Fruit fly (Drosophila melanogaster) whole organism, prepupa: ENCODE data around the gene CG2652.

Source experiments
- Blimp-1 ChIP-seq: fragments of 200-800 bp; sonication (Bioruptor generic); optimal IDR thresholded peaks from 3 replicates; lab custom pipeline; 2017; ENCODE audit warnings: missing biosample characterization, missing genetic modification characterization, mild to moderate bottlenecking, moderate library complexity, missing genetic modification reagents
- CG10669 ChIP-seq: fragments of 200-800 bp; sonication (Bioruptor generic); optimal IDR thresholded peaks from 3 replicates; lab custom pipeline; 2018; ENCODE audit warnings: missing biosample characterization, mild to moderate bottlenecking, missing genetic modification characterization, moderate library complexity
- CG11294 ChIP-seq: fragments of 200-800 bp; sonication (Bioruptor generic); IDR thresholded peaks from 2 replicates; pipeline ENCODE4 v1.3.6; 2022; ENCODE audit warnings: missing biosample characterization, missing genetic modification characterization
- CG11762 ChIP-seq: fragments of 200-800 bp; sonication (Bioruptor generic); optimal IDR thresholded peaks from 3 replicates; lab custom pipeline; 2016; ENCODE audit warnings: missing biosample characterization, missing genetic modification characterization; ENCODE audit not compliant: insufficient read depth
- CG15336 ChIP-seq: fragments of 200-800 bp; sonication (Bioruptor generic); IDR thresholded peaks from 2 replicates; pipeline ENCODE4 v1.3.6; 2022; ENCODE audit warnings: missing biosample characterization, missing genetic modification characterization
- CG1621 ChIP-seq: fragments of 200-800 bp; sonication (Bioruptor generic); optimal IDR thresholded peaks from 3 replicates; lab custom pipeline; 2018; ENCODE audit warnings: missing biosample characterization, mild to moderate bottlenecking, missing genetic modification characterization
- CG3032 ChIP-seq: fragments of 200-800 bp; optimal IDR thresholded peaks from 2 replicates; lab custom pipeline; 2019; ENCODE audit warnings: missing biosample characterization, mild to moderate bottlenecking, missing genetic modification characterization, moderate library complexity
- CG31627 ChIP-seq: fragments of 200-800 bp; sonication (Bioruptor generic); optimal IDR thresholded peaks from 3 replicates; lab custom pipeline; 2016; ENCODE audit warnings: missing biosample characterization, missing genetic modification characterization
- CG34406 ChIP-seq: fragments of 200-800 bp; sonication (Bioruptor generic); optimal IDR thresholded peaks from 3 replicates; lab custom pipeline; 2016; ENCODE audit warnings: missing biosample characterization, missing genetic modification characterization
- CG3919 ChIP-seq: fragments of 200-800 bp; sonication (Bioruptor generic); optimal IDR thresholded peaks from 3 replicates; lab custom pipeline; 2016; ENCODE audit warnings: missing biosample characterization, missing genetic modification characterization
- CG4318 ChIP-seq: fragments of 200-800 bp; sonication (Bioruptor generic); optimal IDR thresholded peaks from 3 replicates; lab custom pipeline; 2017; ENCODE audit warnings: missing biosample characterization, mild to moderate bottlenecking, missing genetic modification characterization
- CG6163 ChIP-seq: fragments of 200-800 bp; sonication (Bioruptor generic); IDR thresholded peaks from 3 replicates; pipeline ENCODE4 v1.3.6; 2022; ENCODE audit warnings: missing biosample characterization, missing genetic modification characterization
- CG6792 ChIP-seq: fragments of 200-800 bp; sonication (Bioruptor generic); optimal IDR thresholded peaks from 3 replicates; lab custom pipeline; 2016; ENCODE audit warnings: missing biosample characterization, missing genetic modification characterization
- CG6808 ChIP-seq: fragments of 200-800 bp; sonication (Bioruptor generic); optimal IDR thresholded peaks from 3 replicates; lab custom pipeline; 2017; ENCODE audit warnings: missing biosample characterization, missing genetic modification characterization, mild to moderate bottlenecking, moderate library complexity, missing genetic modification reagents
- CG6854 ChIP-seq: fragments of 200-800 bp; sonication (Bioruptor generic); optimal IDR thresholded peaks from 2 replicates; lab custom pipeline; 2017; ENCODE audit warnings: missing biosample characterization, mild to moderate bottlenecking, missing genetic modification characterization
- CG7368 ChIP-seq: fragments of 200-800 bp; sonication (Bioruptor generic); optimal IDR thresholded peaks from 3 replicates; lab custom pipeline; 2016; ENCODE audit warnings: missing biosample characterization, missing genetic modification characterization
- CG8119 ChIP-seq: fragments of 200-800 bp; sonication (Bioruptor generic); IDR thresholded peaks from 3 replicates; pipeline ENCODE4 v1.3.6; 2022; ENCODE audit warnings: missing biosample characterization, missing genetic modification characterization
- CG8319 ChIP-seq: fragments of 200-800 bp; sonication (Bioruptor generic); optimal IDR thresholded peaks from 3 replicates; lab custom pipeline; 2016; ENCODE audit warnings: missing biosample characterization, missing genetic modification characterization
- CG9139 ChIP-seq: fragments of 200-800 bp; sonication (Bioruptor generic); optimal IDR thresholded peaks from 3 replicates; lab custom pipeline; 2017; ENCODE audit warnings: missing biosample characterization, mild to moderate bottlenecking, missing genetic modification characterization
- Eip75B ChIP-seq: fragments of 200-800 bp; sonication (Bioruptor generic); optimal IDR thresholded peaks from 3 replicates; lab custom pipeline; 2016; ENCODE audit warnings: missing biosample characterization, missing genetic modification characterization
- Eip93F ChIP-seq: fragments of 200-800 bp; sonication (Bioruptor generic); optimal IDR thresholded peaks from 2 replicates; lab custom pipeline; 2016; ENCODE audit warnings: missing biosample characterization, mild to moderate bottlenecking, missing genetic modification characterization
- Gug ChIP-seq: fragments of 200-800 bp; sonication (Bioruptor generic); IDR thresholded peaks from 2 replicates; pipeline ENCODE4 v1.3.6; 2022; ENCODE audit warnings: missing biosample characterization, missing genetic modification characterization
- Hr39 ChIP-seq: fragments of 200-800 bp; sonication (Bioruptor generic); optimal IDR thresholded peaks from 2 replicates; lab custom pipeline; 2016; ENCODE audit warnings: missing biosample characterization, missing genetic modification characterization
- Hr4 ChIP-seq: fragments of 200-800 bp; sonication (Bioruptor generic); optimal IDR thresholded peaks from 3 replicates; lab custom pipeline; 2016; ENCODE audit warnings: missing biosample characterization, missing genetic modification characterization
- Lpt ChIP-seq: fragments of 200-800 bp; sonication (Bioruptor generic); optimal IDR thresholded peaks from 3 replicates; lab custom pipeline; 2016; ENCODE audit warnings: missing biosample characterization, missing genetic modification characterization
- Met ChIP-seq: fragments of 200-800 bp; sonication (Bioruptor generic); optimal IDR thresholded peaks from 3 replicates; lab custom pipeline; 2016; ENCODE audit warnings: missing biosample characterization, missing genetic modification characterization
- OdsH ChIP-seq: fragments of 200-800 bp; sonication (Bioruptor generic); optimal IDR thresholded peaks from 3 replicates; lab custom pipeline; 2016; ENCODE audit warnings: missing biosample characterization, missing genetic modification characterization
- Sox102F ChIP-seq: fragments of 200-800 bp; sonication (Bioruptor generic); optimal IDR thresholded peaks from 2 replicates; lab custom pipeline; 2016; ENCODE audit warnings: missing biosample characterization, mild to moderate bottlenecking, missing genetic modification characterization
- Sox14 ChIP-seq: fragments of 200-800 bp; sonication (Bioruptor generic); optimal IDR thresholded peaks from 3 replicates; lab custom pipeline; 2016; ENCODE audit warnings: missing biosample characterization, missing genetic modification characterization
- achi ChIP-seq: fragments of 200-800 bp; sonication (Bioruptor generic); optimal IDR thresholded peaks from 3 replicates; lab custom pipeline; 2016; ENCODE audit warnings: missing biosample characterization, missing genetic modification characterization
- acj6 ChIP-seq: fragments of 200-800 bp; sonication (Bioruptor generic); optimal IDR thresholded peaks from 3 replicates; lab custom pipeline; 2016; ENCODE audit warnings: missing biosample characterization, missing genetic modification characterization
- cyc ChIP-seq: fragments of 200-800 bp; sonication (Bioruptor generic); optimal IDR thresholded peaks from 3 replicates; lab custom pipeline; 2016; ENCODE audit warnings: missing biosample characterization, missing genetic modification characterization
- dac ChIP-seq: fragments of 200-800 bp; sonication (Bioruptor generic); optimal IDR thresholded peaks from 2 replicates; lab custom pipeline; 2017; ENCODE audit warnings: missing biosample characterization, mild to moderate bottlenecking, missing genetic modification characterization
- eg ChIP-seq: fragments of 200-800 bp; sonication (Bioruptor generic); IDR thresholded peaks from 3 replicates; pipeline ENCODE4 v1.3.6; 2022; ENCODE audit warnings: missing biosample characterization, missing genetic modification characterization
- esn ChIP-seq: fragments of 200-800 bp; sonication (Bioruptor generic); optimal IDR thresholded peaks from 2 replicates; lab custom pipeline; 2016; ENCODE audit warnings: missing biosample characterization, mild to moderate bottlenecking, missing genetic modification characterization, moderate library complexity
- fd85E ChIP-seq: fragments of 200-800 bp; sonication (Bioruptor generic); optimal IDR thresholded peaks from 3 replicates; lab custom pipeline; 2016; ENCODE audit warnings: missing biosample characterization, missing genetic modification characterization
- fkh ChIP-seq: fragments of 200-800 bp; sonication (Bioruptor generic); optimal IDR thresholded peaks from 3 replicates; lab custom pipeline; 2017; ENCODE audit warnings: missing biosample characterization, mild to moderate bottlenecking, missing genetic modification characterization, moderate library complexity
- lz ChIP-seq: fragments of 200-800 bp; sonication (Bioruptor generic); optimal IDR thresholded peaks from 3 replicates; lab custom pipeline; 2016; ENCODE audit warnings: missing biosample characterization, missing genetic modification characterization
- net ChIP-seq: fragments of 200-800 bp; sonication (Bioruptor generic); optimal IDR thresholded peaks from 3 replicates; lab custom pipeline; 2016; ENCODE audit warnings: missing biosample characterization, missing genetic modification characterization
- salr ChIP-seq, 2 experiments: fragments of 200-800 bp; sonication (Bioruptor generic); optimal IDR thresholded peaks; 3 replicates each; lab custom pipeline; 2016 to 2018; ENCODE audit warnings: missing biosample characterization in 2 of 2, missing genetic modification characterization in 2 of 2, mild to moderate bottlenecking in 1 of 2
- spab ChIP-seq: fragments of 200-800 bp; sonication (Bioruptor generic); optimal IDR thresholded peaks from 2 replicates; lab custom pipeline; 2017; ENCODE audit warnings: missing biosample characterization, mild to moderate bottlenecking, missing genetic modification characterization, missing genetic modification reagents
- ss ChIP-seq, 2 experiments: fragments of 200-800 bp; sonication (Bioruptor generic); optimal IDR thresholded peaks; 2 replicates in 1 of 2; 3 replicates in 1 of 2; lab custom pipeline; 2017 to 2018; ENCODE audit warnings: mild to moderate bottlenecking in 2 of 2, missing biosample characterization in 2 of 2, missing genetic modification characterization in 2 of 2, moderate library complexity in 1 of 2
- svp ChIP-seq: fragments of 200-800 bp; sonication (Bioruptor generic); peaks from one replicate; lab custom pipeline; 2016; ENCODE audit warnings: missing biosample characterization, missing genetic modification characterization

Gene CG2652

dm6 chrX:2636825-2637535, 45.8 kb downstream of the CG2652 start:
- TF ChIP-seq Hr4 (no peak), CG34406 (no peak), CG9139 (no peak), Eip93F (no peak), acj6 (no peak), CG6808 (no peak), CG11294 (GFP tag; lab: Robert Waterston, UW) (no peak), CG6792 (GFP tag; lab: Kevin White, UChicago) (no peak), Hr39 (GFP tag; lab: Kevin White, UChicago) (no peak), CG11762 (GFP tag; lab: Kevin White, UChicago) (no peak), fkh (GFP tag; lab: Kevin White, UChicago) (no peak), CG3032 (tag; lab: Kevin White, UChicago) (no peak), CG15336 (no peak), CG31627 (GFP tag; lab: Kevin White, UChicago) (no peak), CG4318 (GFP tag; lab: Kevin White, UChicago) (no peak), Sox14 (no peak), CG1621 (tag; lab: Kevin White, UChicago) (no peak), salr (GFP tag; optimal IDR thresholded peaks at IDR 0.05; lab: Kevin White, UChicago) (no peak)

- 0 out of 3 replicates have a peak, but pooled peaks have one; percentile 15 for TF ChIP-seq eg (GFP tag; lab: Robert Waterston, UW)
- no peak for TF ChIP-seq Blimp-1 (GFP tag; lab: Kevin White, UChicago)
- peak; percentile 34 for TF ChIP-seq svp
- TF ChIP-seq CG3919 (GFP tag; lab: Kevin White, UChicago) = no peak
- TF ChIP-seq ss (GFP tag; optimal IDR thresholded peaks at IDR 0.05; lab: Kevin White, UChicago) = peak; percentile 21 to 63
Measured at dm6 chrX:2635953-2636715, 46.6 kb downstream of the CG2652 start.

- TF ChIP-seq CG6854 = no peak
- TF ChIP-seq lz (GFP tag; lab: Kevin White, UChicago) = peak; percentile 44
- TF ChIP-seq OdsH (GFP tag; lab: Kevin White, UChicago) = peak; percentile 34
- TF ChIP-seq Eip93F = no peak
- no peak for TF ChIP-seq fkh (GFP tag; lab: Kevin White, UChicago)
- peak; percentile 13 for TF ChIP-seq Sox14
- no peak for TF ChIP-seq CG8319 (GFP tag; lab: Kevin White, UChicago)
- no peak for TF ChIP-seq dac (GFP tag; lab: Kevin White, UChicago)
- no peak for TF ChIP-seq Eip75B (GFP tag; lab: Kevin White, UChicago)
- no peak for TF ChIP-seq Sox102F (GFP tag; lab: Kevin White, UChicago)
- peak; percentile 10 for TF ChIP-seq CG34406
- TF ChIP-seq CG9139 = no peak
- peak; percentile 5 for TF ChIP-seq CG6808
- no peak for TF ChIP-seq CG7368 (GFP tag; lab: Kevin White, UChicago)
- TF ChIP-seq fd85E = no peak
- no peak for TF ChIP-seq Gug (GFP tag; lab: Robert Waterston, UW)
- no peak for TF ChIP-seq ss (GFP tag; optimal IDR thresholded peaks at IDR 0.05; lab: Kevin White, UChicago)
- TF ChIP-seq spab (GFP tag; lab: Kevin White, UChicago) = peak; percentile 8
- TF ChIP-seq CG6792 (GFP tag; lab: Kevin White, UChicago) = no peak
- no peak for TF ChIP-seq Blimp-1 (GFP tag; lab: Kevin White, UChicago)
- TF ChIP-seq esn = peak; percentile 49
- peak; percentile 26 for TF ChIP-seq cyc
- no peak for TF ChIP-seq Lpt (GFP tag; lab: Kevin White, UChicago)
- TF ChIP-seq svp = peak; percentile 80
- no peak for TF ChIP-seq CG10669 (GFP tag; lab: Kevin White, UChicago)
- TF ChIP-seq achi = peak; percentile 3
- no peak for TF ChIP-seq CG15336
- peak; percentile 33; the same call in 1 of the 3 replicates for TF ChIP-seq CG6163 (GFP tag; lab: Robert Waterston, UW)
- TF ChIP-seq net (GFP tag; lab: Kevin White, UChicago) = peak; percentile 24
- no peak for TF ChIP-seq Hr4
- 0 out of 3 replicates have a peak, but pooled peaks have one; percentile 52 for TF ChIP-seq eg (GFP tag; lab: Robert Waterston, UW)
- no peak for TF ChIP-seq Met
- no peak for TF ChIP-seq CG8119 (GFP tag; lab: Robert Waterston, UW)
- peak; percentile 32 for TF ChIP-seq CG31627 (GFP tag; lab: Kevin White, UChicago)
Measured at dm6 chrX:2635075-2635643, 47.6 kb downstream of the CG2652 start.
